Worm (Caenorhabditis elegans) whole organism, early embryonic: ENCODE measurements around the gene str-116.

Source experiments
- B0310.2 ChIP-seq: sonication (generic microtip); optimal IDR thresholded peaks from 2 replicates; lab custom pipeline; 2016; ENCODE audit warnings: mild to moderate bottlenecking, missing genetic modification characterization, missing compliant biosample characterization
- F13C5.2 ChIP-seq: sonication (generic microtip); optimal IDR thresholded peaks from 2 replicates; lab custom pipeline; 2017; ENCODE audit warnings: mild to moderate bottlenecking, missing genetic modification characterization, inconsistent platforms, missing compliant biosample characterization
- aly-1 ChIP-seq: sonication (generic microtip); optimal IDR thresholded peaks from 2 replicates; lab custom pipeline; 2016; ENCODE audit warnings: missing genetic modification characterization, missing compliant biosample characterization
- ama-1 ChIP-seq: fragments of 150-350 bp; optimal IDR thresholded peaks from 2 replicates; lab custom pipeline; 2014
- ceh-13 ChIP-seq: fragments of 200-800 bp; sonication (Bioruptor generic); optimal IDR thresholded peaks from 2 replicates; lab custom pipeline; 2018; ENCODE audit warnings: mild to moderate bottlenecking, missing genetic modification characterization, missing compliant biosample characterization
- ceh-36 ChIP-seq: sonication (generic microtip); optimal IDR thresholded peaks from 2 replicates; lab custom pipeline; 2016; ENCODE audit warnings: missing genetic modification characterization, inconsistent platforms, missing compliant biosample characterization
- ets-7 ChIP-seq: sonication (generic microtip); optimal IDR thresholded peaks from 2 replicates; lab custom pipeline; 2016; ENCODE audit warnings: missing genotype, missing genetic modification characterization, missing compliant biosample characterization
- flt-1 ChIP-seq: fragments of 200-800 bp; sonication (Bioruptor generic); IDR thresholded peaks from 2 replicates; pipeline ENCODE4 v1.3.6; 2022; ENCODE audit warnings: missing genetic modification characterization, missing compliant biosample characterization
- hmbx-1 ChIP-seq: sonication (generic microtip); optimal IDR thresholded peaks from 2 replicates; lab custom pipeline; 2016; ENCODE audit warnings: mild to moderate bottlenecking, missing genetic modification characterization, missing compliant biosample characterization
- hmg-4 ChIP-seq: fragments of 200-800 bp; sonication (Bioruptor generic); optimal IDR thresholded peaks from 2 replicates; lab custom pipeline; 2018; ENCODE audit warnings: mild to moderate bottlenecking, missing genetic modification characterization, missing compliant biosample characterization
- hnd-1 ChIP-seq: sonication (generic microtip); optimal IDR thresholded peaks from 2 replicates; lab custom pipeline; 2016; ENCODE audit warnings: missing genetic modification characterization, missing compliant biosample characterization
- pes-1 ChIP-seq: fragments of 200-800 bp; sonication (Bioruptor generic); IDR thresholded peaks from 2 replicates; pipeline ENCODE4 v1.3.6; 2022; ENCODE audit warnings: missing genetic modification reagents, missing genetic modification characterization, missing compliant biosample characterization
- scrt-1 ChIP-seq: fragments of 200-800 bp; sonication (Bioruptor generic); IDR thresholded peaks from 2 replicates; pipeline ENCODE4 v1.3.6; 2022; ENCODE audit warnings: missing genetic modification characterization, missing compliant biosample characterization
- sea-1 ChIP-seq: fragments of 200-800 bp; sonication (Bioruptor generic); conservative IDR thresholded peaks from 2 replicates; pipeline ENCODE4 v1.3.6; 2022; ENCODE audit warnings: missing genetic modification characterization, missing compliant biosample characterization
- tbx-11 ChIP-seq: fragments of 200-800 bp; sonication (Bioruptor generic); IDR thresholded peaks from 2 replicates; pipeline ENCODE4 v1.3.6; 2022; ENCODE audit warnings: missing genetic modification characterization, missing compliant biosample characterization
- tbx-37 ChIP-seq: fragments of 200-800 bp; sonication (Bioruptor generic); conservative IDR thresholded peaks from 2 replicates; pipeline ENCODE4 v1.3.6; 2022; ENCODE audit warnings: missing genetic modification reagents, missing genetic modification characterization, missing compliant biosample characterization
- tra-4 ChIP-seq: sonication (generic microtip); optimal IDR thresholded peaks from 2 replicates; lab custom pipeline; 2017; ENCODE audit warnings: missing genetic modification characterization, missing compliant biosample characterization

Gene str-116

DNA sequence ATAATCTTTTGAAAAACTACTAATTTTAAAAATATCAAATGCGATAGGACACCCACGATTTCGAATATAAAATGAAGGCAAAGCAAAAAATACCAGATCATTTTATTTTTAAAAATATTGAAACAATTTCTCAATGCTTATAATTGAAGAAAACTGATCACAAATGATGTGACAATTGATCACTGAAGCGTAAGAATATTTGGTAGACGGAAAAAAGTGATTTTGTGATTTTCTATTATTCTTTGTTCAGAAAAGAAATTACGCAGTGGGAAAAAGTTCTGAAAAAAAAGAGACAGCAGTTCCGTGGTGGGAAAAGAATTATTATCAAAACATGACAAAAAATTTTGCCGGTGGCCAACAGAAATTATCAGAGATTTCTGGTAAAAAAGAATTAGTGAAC lies 31.9 kb downstream of the str-116 start, which contains the start of gene T03F7.5:
Gene T03F7.5 (minus strand): TSS at position 101 of the 400 bp plus-strand sequence.
- TF ChIP-seq tbx-11 (GFP tag; lab: Robert Waterston, UW) (no peak), hmg-4 (no peak), scrt-1 (GFP tag; lab: Robert Waterston, UW) (no peak), sea-1 (GFP tag; lab: Robert Waterston, UW) (no peak), ceh-13 (GFP tag; lab: Kevin White, UChicago) (no peak), hnd-1 (tag; lab: Kevin White, UChicago) (no peak), flt-1 (GFP tag; lab: Robert Waterston, UW) (no peak), ceh-36 (tag; lab: Kevin White, UChicago) (no peak), F13C5.2 (tag; lab: Kevin White, UChicago) (no peak), hmbx-1 (tag; lab: Kevin White, UChicago) (no peak), pes-1 (GFP tag; lab: Robert Waterston, UW) (no peak), aly-1 (tag; lab: Kevin White, UChicago) (no peak), ets-7 (tag; lab: Kevin White, UChicago) (no peak), ama-1 (lab: Kevin White, UChicago) (no peak), tra-4 (tag; lab: Kevin White, UChicago) (no peak), tbx-37 (no peak), B0310.2 (tag; lab: Kevin White, UChicago) (no peak)

- TF ChIP-seq sea-1 (GFP tag; lab: Robert Waterston, UW) (no peak), ceh-36 (tag; lab: Kevin White, UChicago) (no peak), tra-4 (tag; lab: Kevin White, UChicago) (no peak), pes-1 (GFP tag; lab: Robert Waterston, UW) (no peak), B0310.2 (tag; lab: Kevin White, UChicago) (no peak), tbx-11 (GFP tag; lab: Robert Waterston, UW) (no peak), flt-1 (GFP tag; lab: Robert Waterston, UW) (no peak), ama-1 (lab: Kevin White, UChicago) (no peak), F13C5.2 (tag; lab: Kevin White, UChicago) (no peak), tbx-37 (no peak), hmbx-1 (tag; lab: Kevin White, UChicago) (no peak), ets-7 (tag; lab: Kevin White, UChicago) (no peak), hmg-4 (no peak), aly-1 (tag; lab: Kevin White, UChicago) (no peak), hnd-1 (tag; lab: Kevin White, UChicago) (no peak), ceh-13 (GFP tag; lab: Kevin White, UChicago) (no peak), scrt-1 (GFP tag; lab: Robert Waterston, UW) (no peak)
Observed at ce11 chrV:11299406-11299805, 32.6 kb downstream of the str-116 start.

ce11 chrV:11300539-11300938 lies 33.8 kb downstream of the str-116 start, which contains the start of gene srh-47:
Gene srh-47 (minus strand): TSS chrV:11300639.
- TF ChIP-seq tbx-37 (no peak), ama-1 (lab: Kevin White, UChicago) (no peak), aly-1 (tag; lab: Kevin White, UChicago) (no peak), hmbx-1 (tag; lab: Kevin White, UChicago) (no peak), tra-4 (tag; lab: Kevin White, UChicago) (no peak), hmg-4 (no peak), ceh-36 (tag; lab: Kevin White, UChicago) (no peak), hnd-1 (tag; lab: Kevin White, UChicago) (no peak), flt-1 (GFP tag; lab: Robert Waterston, UW) (no peak), ceh-13 (GFP tag; lab: Kevin White, UChicago) (no peak), F13C5.2 (tag; lab: Kevin White, UChicago) (no peak), sea-1 (GFP tag; lab: Robert Waterston, UW) (no peak), B0310.2 (tag; lab: Kevin White, UChicago) (no peak), pes-1 (GFP tag; lab: Robert Waterston, UW) (no peak), scrt-1 (GFP tag; lab: Robert Waterston, UW) (no peak), tbx-11 (GFP tag; lab: Robert Waterston, UW) (no peak), ets-7 (tag; lab: Kevin White, UChicago) (no peak)

DNA sequence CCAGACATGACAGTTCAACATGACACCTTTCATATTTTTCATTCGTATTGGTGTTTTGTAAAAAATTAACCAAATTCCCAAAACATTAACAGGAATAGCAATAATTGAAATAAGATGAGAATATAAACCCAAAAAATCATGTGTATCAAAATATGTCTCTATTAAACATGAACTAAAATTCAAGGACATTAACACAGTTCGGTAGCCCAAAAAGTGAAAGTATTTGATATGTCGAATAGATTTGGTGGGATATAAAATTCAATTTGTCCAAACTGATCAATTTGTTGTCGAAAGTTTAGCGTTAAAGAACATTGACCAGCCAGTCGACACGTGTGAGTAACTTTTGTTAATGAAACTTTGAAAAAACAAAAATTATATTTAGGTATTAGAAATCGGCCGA lies 35.9 kb downstream of the str-116 start, which contains the start of gene srh-46:
Gene srh-46 (minus strand): TSS at position 189 of the 400 bp plus-strand sequence.
- TF ChIP-seq aly-1 (tag; lab: Kevin White, UChicago) = no peak
- TF ChIP-seq F13C5.2 (tag; lab: Kevin White, UChicago) = no peak
- TF ChIP-seq flt-1 (GFP tag; lab: Robert Waterston, UW) = no peak
- TF ChIP-seq pes-1 (GFP tag; lab: Robert Waterston, UW) = no peak
- no peak for TF ChIP-seq hmg-4
- no peak for TF ChIP-seq tbx-37

DNA sequence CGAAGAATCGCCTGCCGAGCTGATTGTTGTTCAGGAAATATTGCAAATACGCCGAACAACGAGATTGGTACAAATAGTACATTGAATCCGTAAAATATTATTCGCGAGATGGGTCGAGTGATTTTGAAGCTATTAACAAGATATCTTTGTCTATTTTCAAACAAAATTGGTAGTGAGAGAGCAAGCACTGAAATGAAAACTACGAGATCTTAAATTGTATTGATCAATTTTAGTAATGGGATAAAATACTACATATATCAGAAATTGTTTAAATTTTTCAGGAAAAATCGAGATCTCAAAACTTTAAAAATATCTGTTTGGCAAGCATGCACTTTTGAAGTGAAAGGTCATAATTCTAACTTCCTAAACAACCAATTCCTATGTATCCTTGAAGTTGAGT lies 37.4 kb downstream of the str-116 start:
- no peak for TF ChIP-seq ceh-13 (GFP tag; lab: Kevin White, UChicago)
- TF ChIP-seq sea-1 (GFP tag; lab: Robert Waterston, UW) = no peak
- TF ChIP-seq tbx-37 = no peak
- TF ChIP-seq pes-1 (GFP tag; lab: Robert Waterston, UW) = no peak
- TF ChIP-seq B0310.2 (tag; lab: Kevin White, UChicago) = no peak
- no peak for TF ChIP-seq flt-1 (GFP tag; lab: Robert Waterston, UW)
- TF ChIP-seq hmbx-1 (tag; lab: Kevin White, UChicago) = no peak
- TF ChIP-seq F13C5.2 (tag; lab: Kevin White, UChicago) = no peak
- no peak for TF ChIP-seq ama-1 (lab: Kevin White, UChicago)
- no peak for TF ChIP-seq ceh-36 (tag; lab: Kevin White, UChicago)
- no peak for TF ChIP-seq hmg-4

DNA sequence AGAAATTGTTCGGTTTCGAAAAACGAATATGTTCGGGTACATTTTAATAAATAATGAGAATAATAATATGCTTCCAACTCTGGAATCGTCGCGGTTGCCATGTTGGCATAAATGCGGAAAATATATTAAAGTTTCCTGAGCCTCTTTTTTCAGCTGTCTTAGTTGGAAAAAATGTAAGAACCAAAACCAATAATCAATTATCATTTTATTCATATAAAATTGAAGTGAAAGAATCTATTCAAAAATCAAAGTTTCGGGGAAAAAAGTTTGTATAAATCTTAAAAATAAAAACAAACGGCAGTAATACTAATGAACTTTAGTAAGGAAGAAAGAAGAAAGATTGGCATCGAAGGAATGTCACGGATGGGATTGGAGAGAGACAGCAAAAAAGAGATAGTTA lies 38.1 kb downstream of the str-116 start, which contains the start of gene srh-45:
Gene srh-45 (minus strand): TSS at position 101 of the 400 bp plus-strand sequence.
- no peak for TF ChIP-seq scrt-1 (GFP tag; lab: Robert Waterston, UW)
- TF ChIP-seq tra-4 (tag; lab: Kevin White, UChicago) = no peak
- TF ChIP-seq ceh-36 (tag; lab: Kevin White, UChicago) = no peak
- TF ChIP-seq F13C5.2 (tag; lab: Kevin White, UChicago) = no peak
- TF ChIP-seq hmbx-1 (tag; lab: Kevin White, UChicago) = no peak

DNA sequence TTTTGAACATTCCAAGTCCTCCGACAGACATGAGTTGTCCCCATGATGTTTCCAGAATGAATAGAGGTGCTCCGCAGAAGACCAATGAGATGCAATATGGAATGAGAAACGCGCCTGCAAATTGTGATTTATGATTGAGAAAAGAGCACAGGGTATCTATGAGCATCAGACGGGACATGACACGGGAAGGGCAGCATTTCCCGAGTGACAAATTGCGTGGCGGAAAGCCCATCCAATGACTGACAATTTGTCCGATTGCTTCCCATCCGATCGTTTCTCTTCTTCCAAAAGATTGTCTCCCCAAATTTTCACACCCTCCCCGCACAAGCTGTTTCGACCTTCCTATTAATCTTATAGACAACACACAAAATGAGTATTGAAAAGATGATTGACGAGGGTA lies 41.0 kb downstream of the str-116 start:
- TF ChIP-seq tra-4 (tag; lab: Kevin White, UChicago) = no peak
- TF ChIP-seq F13C5.2 (tag; lab: Kevin White, UChicago) = no peak
- no peak for TF ChIP-seq flt-1 (GFP tag; lab: Robert Waterston, UW)
- no peak for TF ChIP-seq ets-7 (tag; lab: Kevin White, UChicago)
- TF ChIP-seq sea-1 (GFP tag; lab: Robert Waterston, UW) = no peak
- TF ChIP-seq ceh-36 (tag; lab: Kevin White, UChicago) = no peak
- no peak for TF ChIP-seq aly-1 (tag; lab: Kevin White, UChicago)
- TF ChIP-seq ama-1 (lab: Kevin White, UChicago) = no peak
- no peak for TF ChIP-seq ceh-13 (GFP tag; lab: Kevin White, UChicago)
- TF ChIP-seq B0310.2 (tag; lab: Kevin White, UChicago) = no peak
- TF ChIP-seq hmg-4 = no peak
- no peak for TF ChIP-seq hmbx-1 (tag; lab: Kevin White, UChicago)
- no peak for TF ChIP-seq tbx-11 (GFP tag; lab: Robert Waterston, UW)
- TF ChIP-seq hnd-1 (tag; lab: Kevin White, UChicago) = no peak
- no peak for TF ChIP-seq tbx-37
